Worm (Caenorhabditis elegans) whole organism, young adult: ENCODE measurements around the gene F19H6.6.

Experiments used
- F22D6.2 ChIP-seq: sonication (generic microtip); optimal IDR thresholded peaks from 2 replicates; lab custom pipeline; 2016; ENCODE audit warnings: mild to moderate bottlenecking, missing genetic modification characterization, missing compliant biosample characterization
- F23B12.7 ChIP-seq: sonication (generic microtip); optimal IDR thresholded peaks from 2 replicates; lab custom pipeline; 2017; ENCODE audit warnings: missing genetic modification characterization, mild to moderate bottlenecking, missing compliant biosample characterization, antibody characterized with exemption, moderate library complexity; ENCODE audit not compliant: insufficient read depth
- F52B5.7 ChIP-seq: sonication (generic microtip); optimal IDR thresholded peaks from 2 replicates; lab custom pipeline; 2016; ENCODE audit warnings: mild to moderate bottlenecking, missing genetic modification characterization, missing compliant biosample characterization
- T07F8.4 ChIP-seq: sonication (generic microtip); optimal IDR thresholded peaks from 2 replicates; lab custom pipeline; 2016; ENCODE audit warnings: mild to moderate bottlenecking, missing genetic modification characterization, moderate library complexity, missing compliant biosample characterization
- T26A5.8 ChIP-seq: sonication (generic microtip); optimal IDR thresholded peaks from 2 replicates; lab custom pipeline; 2016; ENCODE audit warnings: missing genetic modification characterization, missing compliant biosample characterization
- Y67H2A.10 ChIP-seq: fragments of 200-800 bp; sonication (Bioruptor generic); conservative IDR thresholded peaks from 2 replicates; pipeline ENCODE4 v1.3.6; 2022; ENCODE audit warnings: missing genetic modification reagents, missing genetic modification characterization, missing compliant biosample characterization
- ama-1 ChIP-seq, 3 experiments: fragments of 150-350 bp in 1 of 3; sonication (generic microtip) in 2 of 3; optimal IDR thresholded peaks; 2 replicates each; lab custom pipeline; 2014 to 2018; ENCODE audit warnings: missing biosample characterization in 2 of 3, missing genetic modification characterization in 2 of 3, missing genetic modification reagents in 2 of 3
- athp-1 ChIP-seq: sonication (generic microtip); optimal IDR thresholded peaks from 2 replicates; lab custom pipeline; 2017; ENCODE audit warnings: mild to moderate bottlenecking, missing genetic modification characterization, missing compliant biosample characterization
- attf-5 ChIP-seq: fragments of 200-800 bp; sonication (Bioruptor generic); optimal IDR thresholded peaks from 2 replicates; lab custom pipeline; 2018; ENCODE audit warnings: mild to moderate bottlenecking, missing genetic modification characterization, missing compliant biosample characterization
- ccch-3 ChIP-seq: fragments of 200-800 bp; sonication (Bioruptor generic); optimal IDR thresholded peaks from 2 replicates; lab custom pipeline; 2018; ENCODE audit warnings: mild to moderate bottlenecking, missing genetic modification characterization, missing compliant biosample characterization
- cebp-2 ChIP-seq: fragments of 200-800 bp; sonication (Bioruptor generic); IDR thresholded peaks from 2 replicates; pipeline ENCODE4 v1.3.6; 2022; ENCODE audit warnings: missing genetic modification characterization, missing compliant biosample characterization
- ceh-40 ChIP-seq: fragments of 200-800 bp; sonication (Bioruptor generic); IDR thresholded peaks from 2 replicates; pipeline ENCODE4 v1.3.6; 2022; ENCODE audit warnings: missing genetic modification characterization, missing compliant biosample characterization
- egl-18 ChIP-seq: fragments of 200-800 bp; sonication (Bioruptor generic); IDR thresholded peaks from 2 replicates; pipeline ENCODE4 v1.3.6; 2022; ENCODE audit warnings: missing genetic modification reagents, missing genetic modification characterization, missing compliant biosample characterization
- egrh-3 ChIP-seq: fragments of 200-800 bp; sonication (Bioruptor generic); IDR thresholded peaks from 2 replicates; pipeline ENCODE4 v1.3.6; 2022; ENCODE audit warnings: missing genetic modification reagents, missing genetic modification characterization, missing compliant biosample characterization
- ets-4 ChIP-seq: fragments of 200-800 bp; sonication (Bioruptor generic); optimal IDR thresholded peaks from 2 replicates; lab custom pipeline; 2018; ENCODE audit warnings: mild to moderate bottlenecking, missing genetic modification characterization, missing compliant biosample characterization
- fkh-3 ChIP-seq: sonication (generic microtip); optimal IDR thresholded peaks from 2 replicates; lab custom pipeline; 2016; ENCODE audit warnings: mild to moderate bottlenecking, missing genetic modification characterization, missing compliant biosample characterization
- hlh-26 ChIP-seq: fragments of 200-800 bp; sonication (Bioruptor generic); conservative IDR thresholded peaks from 2 replicates; pipeline ENCODE4 v1.3.6; 2022; ENCODE audit warnings: missing genetic modification reagents, missing genetic modification characterization, missing compliant biosample characterization
- hmg-20 ChIP-seq: fragments of 200-800 bp; sonication (Bioruptor generic); IDR thresholded peaks from 2 replicates; pipeline ENCODE4 v1.3.6; 2022; ENCODE audit warnings: missing genetic modification reagents, missing genetic modification characterization, missing compliant biosample characterization
- lag-1 ChIP-seq: fragments of 200-800 bp; sonication (Bioruptor generic); IDR thresholded peaks from 2 replicates; pipeline ENCODE4 v1.3.6; 2022; ENCODE audit warnings: missing genetic modification reagents, missing genetic modification characterization, missing compliant biosample characterization
- let-526 ChIP-seq: fragments of 200-800 bp; sonication (Bioruptor generic); IDR thresholded peaks from 2 replicates; pipeline ENCODE4 v1.3.6; 2022; ENCODE audit warnings: missing genetic modification reagents, missing genetic modification characterization, missing compliant biosample characterization
- lin-26 ChIP-seq: fragments of 200-800 bp; sonication (Bioruptor generic); IDR thresholded peaks from 2 replicates; pipeline ENCODE4 v1.3.6; 2022; ENCODE audit warnings: missing genetic modification reagents, missing genetic modification characterization, missing compliant biosample characterization
- lin-35 ChIP-seq, 3 experiments: fragments of 150-350 bp in 2 of 3; sonication (generic microtip) in 1 of 3; optimal IDR thresholded peaks; 2 replicates each; lab custom pipeline; 2014 to 2018; ENCODE audit warnings: missing biosample characterization in 3 of 3, missing genetic modification characterization in 3 of 3, missing genetic modification reagents in 3 of 3
- lin-40 ChIP-seq: sonication (generic microtip); optimal IDR thresholded peaks from 2 replicates; lab custom pipeline; 2016; ENCODE audit warnings: missing genetic modification characterization, mild to moderate bottlenecking, missing compliant biosample characterization, missing genotype, missing genetic modification reagents
- lir-1 ChIP-seq: fragments of 200-800 bp; sonication (Bioruptor generic); conservative IDR thresholded peaks from 2 replicates; pipeline ENCODE4 v1.3.6; 2022; ENCODE audit warnings: missing genetic modification reagents, missing genetic modification characterization, missing compliant biosample characterization
- madf-10 ChIP-seq: sonication (generic microtip); optimal IDR thresholded peaks from 2 replicates; lab custom pipeline; 2016; ENCODE audit warnings: mild to moderate bottlenecking, missing genetic modification characterization, missing compliant biosample characterization
- mcd-1 ChIP-seq: fragments of 200-800 bp; sonication (Bioruptor generic); IDR thresholded peaks from 2 replicates; pipeline ENCODE4 v1.3.6; 2022; ENCODE audit warnings: missing genetic modification reagents, missing genetic modification characterization, missing compliant biosample characterization
- mel-28 ChIP-seq: sonication (generic microtip); optimal IDR thresholded peaks from 2 replicates; lab custom pipeline; 2016; ENCODE audit warnings: borderline replicate concordance, mild to moderate bottlenecking, missing genetic modification characterization, missing compliant biosample characterization
- mes-4 ChIP-seq: sonication (generic microtip); optimal IDR thresholded peaks from 2 replicates; lab custom pipeline; 2016; ENCODE audit warnings: missing genotype, missing genetic modification characterization, missing compliant biosample characterization
- mxl-1 ChIP-seq: sonication (generic microtip); optimal IDR thresholded peaks from 2 replicates; lab custom pipeline; 2016; ENCODE audit warnings: missing genetic modification characterization, missing compliant biosample characterization
- nhr-179 ChIP-seq: sonication (generic microtip); optimal IDR thresholded peaks from 2 replicates; lab custom pipeline; 2016; ENCODE audit warnings: mild to moderate bottlenecking, missing genetic modification characterization, missing compliant biosample characterization
- nhr-27 ChIP-seq: fragments of 200-800 bp; sonication (Bioruptor generic); optimal IDR thresholded peaks from 2 replicates; lab custom pipeline; 2018; ENCODE audit warnings: mild to moderate bottlenecking, missing genetic modification characterization, moderate library complexity, missing compliant biosample characterization
- nhr-90 ChIP-seq: sonication (generic microtip); optimal IDR thresholded peaks from 2 replicates; lab custom pipeline; 2016; ENCODE audit warnings: missing genotype, mild to moderate bottlenecking, missing genetic modification characterization, missing compliant biosample characterization
- pha-4 ChIP-seq: fragments of 150-350 bp; sonication (generic microtip); optimal IDR thresholded peaks from 2 replicates; lab custom pipeline; 2014; ENCODE audit warnings: missing biosample characterization, missing genetic modification reagents, missing genetic modification characterization
- rcor-1 ChIP-seq: fragments of 200-800 bp; sonication (Bioruptor generic); IDR thresholded peaks from 2 replicates; pipeline ENCODE4 v1.3.6; 2022; ENCODE audit warnings: missing genetic modification reagents, missing genetic modification characterization, missing compliant biosample characterization
- rec-8 ChIP-seq, 2 experiments: sonication (generic microtip); optimal IDR thresholded peaks; 2 replicates each; lab custom pipeline; 2016; ENCODE audit warnings: mild to moderate bottlenecking in 2 of 2, missing genetic modification characterization in 2 of 2, missing genetic modification reagents in 2 of 2, missing genotype in 2 of 2, missing biosample characterization in 1 of 2, missing compliant biosample characterization in 1 of 2, moderate library complexity in 1 of 2
- repo-1 ChIP-seq: sonication (generic microtip); optimal IDR thresholded peaks from 2 replicates; lab custom pipeline; 2017; ENCODE audit warnings: mild to moderate bottlenecking, missing genetic modification characterization, missing compliant biosample characterization
- rpc-1 ChIP-seq, 2 experiments: fragments of 150-350 bp in 1 of 2; sonication (generic microtip) in 1 of 2; optimal IDR thresholded peaks; 2 replicates each; lab custom pipeline; 2014 to 2018; ENCODE audit warnings: missing biosample characterization in 1 of 2, missing genetic modification characterization in 1 of 2, missing genetic modification reagents in 1 of 2, missing genotype in 1 of 2
- sea-2 ChIP-seq: fragments of 200-800 bp; sonication (Bioruptor generic); IDR thresholded peaks from 2 replicates; pipeline ENCODE4 v1.3.6; 2022; ENCODE audit warnings: missing genetic modification characterization, missing compliant biosample characterization
- snpc-3.4 ChIP-seq: sonication (generic microtip); optimal IDR thresholded peaks from 2 replicates; lab custom pipeline; 2017; ENCODE audit warnings: missing genetic modification characterization, mild to moderate bottlenecking, missing compliant biosample characterization, antibody characterized with exemption, moderate library complexity, missing genotype, missing genetic modification reagents
- snpc-4 ChIP-seq, 5 experiments: fragments of 150-350 bp in 1 of 5; sonication (generic microtip) in 4 of 5; optimal IDR thresholded peaks; 2 replicates each; lab custom pipeline; 2014 to 2018; ENCODE audit warnings: missing genetic modification characterization in 5 of 5, missing biosample characterization in 3 of 5, antibody characterized with exemption in 2 of 5, mild to moderate bottlenecking in 2 of 5, missing compliant biosample characterization in 2 of 5, missing genotype in 2 of 5, moderate library complexity in 2 of 5, missing genetic modification reagents in 1 of 5
- tbp1 ChIP-seq: fragments of 200-800 bp; sonication (Bioruptor generic); optimal IDR thresholded peaks from 2 replicates; lab custom pipeline; 2018; ENCODE audit warnings: mild to moderate bottlenecking, missing genetic modification characterization, missing compliant biosample characterization
- unc-130 ChIP-seq: sonication (generic microtip); optimal IDR thresholded peaks from 2 replicates; lab custom pipeline; 2016; ENCODE audit warnings: missing genetic modification reagents, missing genetic modification characterization, missing compliant biosample characterization
- ztf-22 ChIP-seq: fragments of 200-800 bp; sonication (Bioruptor generic); optimal IDR thresholded peaks from 2 replicates; lab custom pipeline; 2018; ENCODE audit warnings: mild to moderate bottlenecking, missing genetic modification characterization, moderate library complexity, missing compliant biosample characterization
- ztf-28 ChIP-seq: fragments of 200-800 bp; sonication (Bioruptor generic); IDR thresholded peaks from 2 replicates; pipeline ENCODE4 v1.3.6; 2022; ENCODE audit warnings: missing genetic modification reagents, missing genetic modification characterization, missing compliant biosample characterization
- ztf-3 ChIP-seq: fragments of 200-800 bp; sonication (Bioruptor generic); optimal IDR thresholded peaks from 2 replicates; lab custom pipeline; 2018; ENCODE audit warnings: mild to moderate bottlenecking, missing genetic modification characterization, missing compliant biosample characterization
- ztf-6 ChIP-seq: fragments of 200-800 bp; sonication (Bioruptor generic); IDR thresholded peaks from 2 replicates; pipeline ENCODE4 v1.3.6; 2022; ENCODE audit warnings: missing genetic modification reagents, missing genetic modification characterization, missing compliant biosample characterization

F19H6.6 gene

ce11 chrX:12326424-12326823 is 34.2 kb upstream of the F19H6.6 start, which contains the start of gene srd-41:
Gene srd-41, plus strand, starts transcription at chrX:12326724.
- TF ChIP-seq pha-4 (tag; lab: Kevin White, UChicago) (no peak), lir-1 (GFP tag; lab: Robert Waterston, UW) (no peak), sea-2 (GFP tag; lab: Robert Waterston, UW) (no peak), attf-5 (GFP tag; lab: Kevin White, UChicago) (no peak), T26A5.8 (tag; lab: Kevin White, UChicago) (no peak), T07F8.4 (tag; lab: Kevin White, UChicago) (no peak), ccch-3 (GFP tag; lab: Kevin White, UChicago) (no peak), nhr-27 (tag; lab: Kevin White, UChicago) (no peak), ztf-3 (GFP tag; lab: Kevin White, UChicago) (no peak), egl-18 (GFP tag; lab: Robert Waterston, UW) (no peak), tbp1 (GFP tag; lab: Kevin White, UChicago) (no peak), cebp-2 (GFP tag; lab: Robert Waterston, UW) (no peak), ama-1 (optimal IDR thresholded peaks at IDR 0.05; lab: Kevin White, UChicago) (no peak), ama-1 (GFP tag; optimal IDR thresholded peaks at IDR 0.05; lab: Kevin White, UChicago) (no peak)

ce11 chrX:12328676-12329075 is 32.0 kb upstream of the F19H6.6 start, which contains the start of gene srd-45:
Gene srd-45, plus strand, starts transcription at chrX:12328976.
- TF ChIP-seq egrh-3 (no peak), let-526 (GFP tag; lab: Robert Waterston, UW) (no peak), lin-26 (GFP tag; lab: Robert Waterston, UW) (no peak), ceh-40 (GFP tag; lab: Robert Waterston, UW) (no peak), repo-1 (tag; lab: Kevin White, UChicago) (no peak), ztf-28 (GFP tag; lab: Robert Waterston, UW) (no peak), mcd-1 (GFP tag; lab: Robert Waterston, UW) (no peak), lag-1 (no peak), F52B5.7 (no peak), snpc-4 (GFP tag; optimal IDR thresholded peaks at IDR 0.05; lab: Kevin White, UChicago) (no peak), snpc-4 (tag; optimal IDR thresholded peaks at IDR 0.05; lab: Kevin White, UChicago) (no peak), hmg-20 (no peak), snpc-3.4 (tag; lab: Kevin White, UChicago) (no peak), mel-28 (tag; lab: Kevin White, UChicago) (no peak), hlh-26 (no peak), nhr-90 (no peak), mes-4 (no peak), rpc-1 (optimal IDR thresholded peaks at IDR 0.05; lab: Kevin White, UChicago) (no peak), rpc-1 (tag; optimal IDR thresholded peaks at IDR 0.05; lab: Kevin White, UChicago) (no peak), unc-130 (no peak)

ce11 chrX:12331795-12332194 is 28.8 kb upstream of the F19H6.6 start, which contains the start of gene srd-46:
Gene srd-46, plus strand, starts transcription at chrX:12332095.
- TF ChIP-seq F22D6.2 (no peak), rec-8 (tag; optimal IDR thresholded peaks at IDR 0.05; lab: Kevin White, UChicago) (no peak), ets-4 (GFP tag; lab: Kevin White, UChicago) (no peak), athp-1 (tag; lab: Kevin White, UChicago) (no peak), fkh-3 (tag; lab: Kevin White, UChicago) (no peak), egl-18 (GFP tag; lab: Robert Waterston, UW) (no peak), lin-35 (GFP tag; optimal IDR thresholded peaks at IDR 0.05; lab: Kevin White, UChicago) (no peak), mxl-1 (tag; lab: Kevin White, UChicago) (no peak), ztf-6 (GFP tag; lab: Robert Waterston, UW) (no peak), nhr-179 (tag; lab: Kevin White, UChicago) (no peak), rcor-1 (GFP tag; lab: Robert Waterston, UW) (no peak), Y67H2A.10 (GFP tag; lab: Robert Waterston, UW) (no peak), madf-10 (tag; lab: Kevin White, UChicago) (no peak), snpc-3.4 (tag; lab: Kevin White, UChicago) (no peak), lin-40 (no peak), ztf-22 (no peak), F23B12.7 (tag; lab: Kevin White, UChicago) (no peak)
